Worm (Caenorhabditis elegans): ENCODE results near the gene nhr-43.

ce11 chrIV:11902832-11903231 lies 3.4 kb downstream of the nhr-43 start:
- TF ChIP-seq elt-1 (tag; optimal IDR thresholded peaks at IDR 0.05; ENCODE audit: borderline replicate concordance, insufficient read depth) (no peak), elt-3 (tag; optimal IDR thresholded peaks at IDR 0.05) (no peak)
